Worm (Caenorhabditis elegans) whole organism, young adult: ENCODE results near the gene cst-1.

Experiments used
- F49E8.2 ChIP-seq: sonication (generic microtip); optimal IDR thresholded peaks from 3 replicates; lab custom pipeline; 2017; ENCODE audit warnings: missing genetic modification characterization, mild to moderate bottlenecking, missing compliant biosample characterization, antibody characterized with exemption, moderate library complexity; ENCODE audit not compliant: insufficient read depth
- F55B11.4 ChIP-seq: sonication (generic microtip); optimal IDR thresholded peaks from 2 replicates; lab custom pipeline; 2016; ENCODE audit warnings: missing compliant biosample characterization, missing genetic modification characterization, borderline replicate concordance; ENCODE audit not compliant: insufficient read depth
- Y53F4B.3 ChIP-seq: fragments of 200-800 bp; sonication (Bioruptor generic); IDR thresholded peaks from 2 replicates; pipeline ENCODE4 v1.3.6; 2022; ENCODE audit warnings: missing genetic modification reagents, missing genetic modification characterization, missing compliant biosample characterization
- Y79H2A.3 ChIP-seq: fragments of 200-800 bp; sonication (Bioruptor generic); conservative IDR thresholded peaks from 2 replicates; pipeline ENCODE4 v1.3.6; 2022; ENCODE audit warnings: missing genetic modification reagents, missing genetic modification characterization, missing compliant biosample characterization
- die-1 ChIP-seq: sonication (generic microtip); optimal IDR thresholded peaks from 2 replicates; lab custom pipeline; 2016; ENCODE audit warnings: missing genotype, mild to moderate bottlenecking, missing genetic modification characterization, missing compliant biosample characterization
- let-526 ChIP-seq: fragments of 200-800 bp; sonication (Bioruptor generic); IDR thresholded peaks from 2 replicates; pipeline ENCODE4 v1.3.6; 2022; ENCODE audit warnings: missing genetic modification reagents, missing genetic modification characterization, missing compliant biosample characterization
- lir-1 ChIP-seq: fragments of 200-800 bp; sonication (Bioruptor generic); conservative IDR thresholded peaks from 2 replicates; pipeline ENCODE4 v1.3.6; 2022; ENCODE audit warnings: missing genetic modification reagents, missing genetic modification characterization, missing compliant biosample characterization
- nfyb-1 ChIP-seq: fragments of 200-800 bp; sonication (Bioruptor generic); IDR thresholded peaks from 2 replicates; pipeline ENCODE4 v1.3.6; 2022; ENCODE audit warnings: missing genetic modification reagents, missing genetic modification characterization, missing compliant biosample characterization
- pha-4 ChIP-seq: fragments of 150-350 bp; sonication (generic microtip); optimal IDR thresholded peaks from 2 replicates; lab custom pipeline; 2014; ENCODE audit warnings: missing biosample characterization, missing genetic modification reagents, missing genetic modification characterization
- snpc-4 ChIP-seq, 5 experiments: fragments of 150-350 bp in 1 of 5; sonication (generic microtip) in 4 of 5; optimal IDR thresholded peaks; 2 replicates each; lab custom pipeline; 2014 to 2018; ENCODE audit warnings: missing genetic modification characterization in 5 of 5, missing biosample characterization in 3 of 5, antibody characterized with exemption in 2 of 5, mild to moderate bottlenecking in 2 of 5, missing compliant biosample characterization in 2 of 5, missing genotype in 2 of 5, moderate library complexity in 2 of 5, missing genetic modification reagents in 1 of 5
- somi-1 ChIP-seq: fragments of 200-800 bp; sonication (Bioruptor generic); optimal IDR thresholded peaks from 2 replicates; lab custom pipeline; 2018; ENCODE audit warnings: mild to moderate bottlenecking, missing genetic modification characterization, missing compliant biosample characterization

ce11 chrX:4350198-4350597 is 10.8 kb downstream of the cst-1 start, which contains the start of gene F14H12.2:
- TF ChIP-seq let-526: no peak
- no peak for TF ChIP-seq nfyb-1 (GFP tag; lab: Robert Waterston, UW)
- TF ChIP-seq lir-1 (GFP tag; lab: Robert Waterston, UW): no peak
- no peak for TF ChIP-seq F55B11.4 (tag; lab: Kevin White, UChicago)
- no peak for TF ChIP-seq Y53F4B.3 (GFP tag; lab: Robert Waterston, UW)
- no peak for TF ChIP-seq somi-1 (GFP tag; lab: Kevin White, UChicago)
- no peak for TF ChIP-seq snpc-4 (GFP tag; optimal IDR thresholded peaks at IDR 0.05; lab: Kevin White, UChicago)
- TF ChIP-seq snpc-4 (tag; optimal IDR thresholded peaks at IDR 0.05; lab: Kevin White, UChicago): no peak
- TF ChIP-seq die-1 (tag; lab: Kevin White, UChicago): no peak
- no peak for TF ChIP-seq pha-4 (tag; lab: Kevin White, UChicago)
- TF ChIP-seq F49E8.2 (tag; lab: Kevin White, UChicago): no peak
- no peak for TF ChIP-seq Y79H2A.3 (GFP tag; lab: Robert Waterston, UW)
